Worm (Caenorhabditis elegans) whole organism, L1 larva: ENCODE data around the gene lrch-1.

ENCODE experiments used
- blmp-1 ChIP-seq: fragments of 150-350 bp; optimal IDR thresholded peaks from 2 replicates; lab custom pipeline; 2014; ENCODE audit warnings: missing biosample characterization, missing genetic modification characterization
- nhr-90 ChIP-seq: sonication (generic microtip); optimal IDR thresholded peaks from 2 replicates; lab custom pipeline; 2016; ENCODE audit warnings: mild to moderate bottlenecking, missing genetic modification characterization, missing compliant biosample characterization; ENCODE audit not compliant: poor library complexity

- no peak for TF ChIP-seq blmp-1 (tag; lab: Kevin White, UChicago)
- no peak for TF ChIP-seq nhr-90 (tag; lab: Kevin White, UChicago)
Measured at ce11 chrX:6216551-6216950, at the start of gene lrch-1.
